Worm (Caenorhabditis elegans) whole organism, mixed stage, embryonic: ENCODE results near the gene mrp-1.

ENCODE experiments used
- bed-3 ChIP-seq: fragments of 200-800 bp; sonication (Bioruptor generic); optimal IDR thresholded peaks from 3 replicates; lab custom pipeline; 2018; ENCODE audit warnings: mild to moderate bottlenecking, missing genetic modification characterization, moderate library complexity, missing compliant biosample characterization
- blmp-1 ChIP-seq: fragments of 150-350 bp; optimal IDR thresholded peaks from 2 replicates; lab custom pipeline; 2014; ENCODE audit warnings: missing biosample characterization, missing genetic modification characterization
- ceh-39 ChIP-seq: fragments of 150-350 bp; optimal IDR thresholded peaks from 2 replicates; lab custom pipeline; 2014; ENCODE audit warnings: missing biosample characterization, missing genetic modification characterization
- ceh-43 ChIP-seq: fragments of 200-800 bp; sonication (Bioruptor generic); optimal IDR thresholded peaks from 2 replicates; lab custom pipeline; 2018; ENCODE audit warnings: mild to moderate bottlenecking, missing genetic modification characterization, moderate library complexity, missing compliant biosample characterization
- ceh-83 ChIP-seq: fragments of 200-800 bp; sonication (Bioruptor generic); optimal IDR thresholded peaks from 2 replicates; lab custom pipeline; 2018; ENCODE audit warnings: mild to moderate bottlenecking, missing genetic modification characterization, missing compliant biosample characterization
- ces-1 ChIP-seq: fragments of 150-350 bp; optimal IDR thresholded peaks from 2 replicates; lab custom pipeline; 2014; ENCODE audit warnings: missing biosample characterization, missing genetic modification reagents, missing genetic modification characterization
- drap-1 ChIP-seq: fragments of 200-800 bp; sonication (Bioruptor generic); optimal IDR thresholded peaks from 3 replicates; lab custom pipeline; 2018; ENCODE audit warnings: mild to moderate bottlenecking, missing genetic modification characterization, missing compliant biosample characterization
- elt-1 ChIP-seq: sonication (generic microtip); optimal IDR thresholded peaks from 2 replicates; lab custom pipeline; 2017; ENCODE audit warnings: missing genetic modification characterization, mild to moderate bottlenecking, missing compliant biosample characterization, antibody characterized with exemption, moderate library complexity, borderline replicate concordance; ENCODE audit not compliant: insufficient read depth
- elt-3 ChIP-seq: fragments of 150-350 bp; optimal IDR thresholded peaks from 2 replicates; lab custom pipeline; 2014; ENCODE audit warnings: missing biosample characterization, missing genetic modification characterization
- flh-1 ChIP-seq: fragments of 200-800 bp; sonication (Bioruptor generic); optimal IDR thresholded peaks from 2 replicates; lab custom pipeline; 2018; ENCODE audit warnings: mild to moderate bottlenecking, missing genetic modification characterization, moderate library complexity, missing compliant biosample characterization
- ham-2 ChIP-seq: fragments of 200-800 bp; sonication (Bioruptor generic); optimal IDR thresholded peaks from 2 replicates; lab custom pipeline; 2018; ENCODE audit warnings: mild to moderate bottlenecking, missing genetic modification characterization, missing compliant biosample characterization
- lin-13 ChIP-seq: fragments of 150-350 bp; optimal IDR thresholded peaks from 2 replicates; lab custom pipeline; 2014; ENCODE audit warnings: missing biosample characterization, missing genetic modification characterization
- lin-32 ChIP-seq: fragments of 200-800 bp; sonication (Bioruptor generic); optimal IDR thresholded peaks from 2 replicates; lab custom pipeline; 2018; ENCODE audit warnings: mild to moderate bottlenecking, missing genetic modification characterization, missing compliant biosample characterization
- lsy-2 ChIP-seq: fragments of 150-350 bp; optimal IDR thresholded peaks from 2 replicates; lab custom pipeline; 2014; ENCODE audit warnings: missing biosample characterization, missing genetic modification characterization
- mab-5 ChIP-seq: fragments of 150-350 bp; optimal IDR thresholded peaks from 2 replicates; lab custom pipeline; 2014; ENCODE audit warnings: missing biosample characterization, missing genetic modification characterization
- mep-1 ChIP-seq: fragments of 150-350 bp; optimal IDR thresholded peaks from 2 replicates; lab custom pipeline; 2017; ENCODE audit warnings: missing biosample characterization, missing genetic modification reagents, missing genetic modification characterization, inconsistent platforms
- mls-2 ChIP-seq: sonication (generic microtip); optimal IDR thresholded peaks from 2 replicates; lab custom pipeline; 2016; ENCODE audit warnings: mild to moderate bottlenecking, missing genetic modification characterization, moderate library complexity, missing compliant biosample characterization
- nhr-12 ChIP-seq: fragments of 150-350 bp; optimal IDR thresholded peaks from 2 replicates; lab custom pipeline; 2014; ENCODE audit warnings: missing biosample characterization, missing genetic modification characterization
- nhr-2 ChIP-seq: fragments of 150-350 bp; optimal IDR thresholded peaks from 2 replicates; lab custom pipeline; 2014; ENCODE audit warnings: missing biosample characterization, missing genetic modification characterization
- nhr-237 ChIP-seq: fragments of 150-350 bp; optimal IDR thresholded peaks from 2 replicates; lab custom pipeline; 2014; ENCODE audit warnings: missing biosample characterization, missing genetic modification characterization
- nhr-76 ChIP-seq: sonication (generic microtip); optimal IDR thresholded peaks from 2 replicates; lab custom pipeline; 2017; ENCODE audit warnings: missing biosample characterization, missing genetic modification characterization
- sem-2 ChIP-seq: fragments of 200-800 bp; sonication (Bioruptor generic); optimal IDR thresholded peaks from 2 replicates; lab custom pipeline; 2018; ENCODE audit warnings: mild to moderate bottlenecking, missing genetic modification characterization, missing compliant biosample characterization
- tbx-8 ChIP-seq: fragments of 200-800 bp; sonication (Bioruptor generic); optimal IDR thresholded peaks from 2 replicates; lab custom pipeline; 2018; ENCODE audit warnings: mild to moderate bottlenecking, missing genetic modification characterization, moderate library complexity, missing compliant biosample characterization
- unc-120 ChIP-seq: sonication (generic microtip); optimal IDR thresholded peaks from 2 replicates; lab custom pipeline; 2017; ENCODE audit warnings: missing genetic modification characterization, missing compliant biosample characterization; ENCODE audit not compliant: poor library complexity, severe bottlenecking
- zip-8 ChIP-seq: fragments of 150-350 bp; optimal IDR thresholded peaks from 2 replicates; lab custom pipeline; 2014; ENCODE audit warnings: missing biosample characterization, missing genetic modification characterization
- ztf-11 ChIP-seq: fragments of 150-350 bp; optimal IDR thresholded peaks from 2 replicates; lab custom pipeline; 2014; ENCODE audit warnings: missing biosample characterization, missing genetic modification characterization

The mrp-1 gene

DNA sequence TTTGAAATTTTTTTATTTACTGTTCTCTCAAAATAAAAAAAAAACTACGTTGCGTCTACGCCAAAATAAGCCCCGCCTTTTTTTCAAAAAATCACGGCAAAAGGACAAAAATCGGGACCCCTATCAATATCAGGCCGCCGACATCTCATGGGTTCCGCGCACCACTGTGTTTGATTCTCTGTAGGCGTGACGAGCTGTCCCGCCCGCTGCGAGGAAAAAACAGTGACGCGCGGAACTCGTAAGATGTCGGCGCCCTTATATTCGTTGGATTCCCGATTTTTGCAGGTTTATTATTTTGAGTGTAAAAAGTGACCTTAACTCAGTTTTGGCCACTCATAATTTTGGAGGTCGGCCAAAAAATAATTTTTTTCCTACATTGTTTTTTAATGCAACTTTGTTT is 16.3 kb downstream of the mrp-1 start:
- no peak for TF ChIP-seq ztf-11 (tag; lab: Kevin White, UChicago)
- TF ChIP-seq mab-5, result no peak
- TF ChIP-seq ceh-39 (tag; lab: Kevin White, UChicago), result no peak
- TF ChIP-seq nhr-2 (tag; lab: Kevin White, UChicago), result no peak
- TF ChIP-seq nhr-76 (tag; lab: Kevin White, UChicago), result no peak
- TF ChIP-seq lsy-2 (tag; lab: Kevin White, UChicago), result no peak
- no peak for TF ChIP-seq ceh-43 (GFP tag; lab: Kevin White, UChicago)
- TF ChIP-seq ham-2, result no peak
- TF ChIP-seq elt-1 (tag; lab: Kevin White, UChicago), result no peak
- TF ChIP-seq mls-2 (tag; lab: Kevin White, UChicago), result no peak
- TF ChIP-seq drap-1 (GFP tag; lab: Kevin White, UChicago), result no peak
- TF ChIP-seq nhr-237 (tag; lab: Kevin White, UChicago), result no peak
- TF ChIP-seq flh-1, result no peak

DNA sequence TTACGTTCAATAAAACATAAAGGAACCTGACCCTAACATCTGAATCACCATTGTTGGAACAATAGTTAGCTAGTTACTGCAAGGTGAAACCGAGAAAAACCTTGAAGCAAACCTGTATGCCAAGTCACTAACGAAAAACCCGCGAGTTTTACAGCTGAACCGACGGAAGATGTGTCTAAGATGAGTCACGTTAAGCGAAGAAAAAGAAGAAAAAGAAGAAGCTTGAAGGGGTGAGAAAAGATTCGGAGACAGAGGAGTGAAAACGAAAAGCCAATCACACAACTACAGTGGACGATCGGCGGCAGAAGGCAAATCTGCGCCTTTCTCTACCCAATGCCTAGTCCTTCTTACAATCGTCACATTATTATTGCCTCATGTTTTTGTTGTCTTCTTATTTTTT is 29.8 kb downstream of the mrp-1 start, which contains the start of gene nas-38:
TSS of gene nas-38 (plus strand) at position 301 of the 400 bp plus-strand sequence.
- no peak for TF ChIP-seq zip-8 (tag; lab: Kevin White, UChicago)
- no peak for TF ChIP-seq nhr-12 (tag; lab: Kevin White, UChicago)
- no peak for TF ChIP-seq lin-32

DNA sequence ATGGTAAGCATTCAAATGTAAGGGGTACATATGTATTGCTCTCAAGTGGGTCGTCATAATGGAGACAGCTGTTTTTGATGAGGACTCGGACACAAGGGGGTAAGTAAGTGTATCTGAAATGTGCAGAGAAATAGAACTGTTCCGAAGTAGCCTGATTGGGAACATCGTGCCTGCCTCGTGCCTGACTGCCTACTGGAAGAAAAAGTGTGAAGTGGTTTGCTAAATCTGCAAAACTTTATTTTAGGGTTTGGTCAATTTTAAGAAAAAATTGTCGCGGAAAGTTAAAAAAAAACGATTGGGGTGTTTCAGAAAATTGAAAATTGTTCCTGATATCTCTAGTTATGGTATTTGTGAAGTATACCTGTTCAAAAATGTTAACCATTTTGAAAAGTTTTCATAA is 30.5 kb downstream of the mrp-1 start, which contains the start of gene hlh-19:
TSS of gene hlh-19 (minus strand) at position 101 of the 400 bp plus-strand sequence.
- TF ChIP-seq nhr-76 (tag; lab: Kevin White, UChicago) (no peak), drap-1 (GFP tag; lab: Kevin White, UChicago) (no peak), bed-3 (GFP tag; lab: Kevin White, UChicago) (no peak), nhr-237 (tag; lab: Kevin White, UChicago) (no peak)

DNA sequence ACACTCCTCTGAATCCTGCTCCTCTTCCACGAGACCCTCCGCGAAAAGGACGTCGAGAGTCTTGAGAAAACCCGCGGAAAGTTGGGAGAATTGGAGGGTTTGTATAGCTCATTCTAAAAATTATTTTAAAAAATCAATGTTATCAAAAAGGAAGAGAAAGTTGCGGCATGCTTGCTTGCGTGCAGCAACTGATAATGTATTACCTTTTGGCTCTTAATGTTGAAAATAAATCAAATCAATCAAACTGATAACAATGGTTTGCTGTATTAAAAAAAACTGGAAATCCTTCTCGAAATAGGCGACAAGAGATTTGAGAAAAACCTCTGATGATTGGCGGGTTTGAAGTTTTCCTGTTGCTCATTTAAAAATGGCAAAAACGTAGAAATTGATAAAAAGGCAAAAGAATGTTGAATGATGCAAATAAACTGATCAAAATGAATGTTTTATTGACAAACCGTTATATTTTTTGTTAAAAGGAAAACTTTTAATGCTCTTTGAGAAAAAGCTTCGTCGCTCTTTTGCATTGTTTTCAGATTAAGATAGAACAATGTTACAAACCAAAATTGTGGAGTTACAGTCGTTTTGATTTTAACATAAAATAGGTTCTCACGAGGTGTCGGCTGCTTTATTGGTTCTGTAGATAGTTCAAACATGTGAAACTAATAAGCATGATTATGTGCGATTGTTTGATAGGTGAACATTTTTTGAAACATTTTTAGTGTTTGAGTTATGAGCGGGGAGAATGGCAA is 32.5 kb downstream of the mrp-1 start:
- TF ChIP-seq mep-1 (tag; lab: Kevin White, UChicago), result no peak
- TF ChIP-seq flh-1, result no peak
- no peak for TF ChIP-seq blmp-1
- TF ChIP-seq ces-1 (GFP tag; lab: Kevin White, UChicago), result no peak
- TF ChIP-seq nhr-76 (tag; lab: Kevin White, UChicago), result no peak
- TF ChIP-seq nhr-237 (tag; lab: Kevin White, UChicago), result no peak
- TF ChIP-seq sem-2 (GFP tag; lab: Kevin White, UChicago), result no peak
- TF ChIP-seq elt-3 (tag; lab: Kevin White, UChicago), result no peak
- TF ChIP-seq ceh-43 (GFP tag; lab: Kevin White, UChicago), result no peak

DNA sequence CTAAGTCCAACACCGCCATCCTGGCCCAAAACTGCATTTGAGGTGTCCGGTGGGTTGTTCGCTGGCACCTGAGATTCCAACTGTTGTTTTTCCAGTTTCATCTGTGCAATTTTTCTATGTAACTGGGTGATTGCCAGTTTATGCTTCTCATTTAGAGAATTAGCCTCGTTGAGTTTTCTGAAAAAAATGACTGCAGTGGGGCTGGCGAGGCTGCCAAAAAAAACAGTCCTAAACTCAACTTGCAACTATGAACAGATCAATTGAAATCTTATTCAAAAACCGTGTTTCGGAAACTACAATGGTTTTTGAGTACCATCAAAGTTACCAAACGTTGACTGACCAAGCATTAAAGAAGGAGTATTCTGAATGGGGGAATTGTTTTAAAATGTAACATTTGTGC is 33.8 kb downstream of the mrp-1 start, which contains the start of gene F57C12.6:
TSS of gene F57C12.6 (minus strand) at position 101 of the 400 bp plus-strand sequence.
- TF ChIP-seq sem-2 (GFP tag; lab: Kevin White, UChicago), result no peak
- TF ChIP-seq tbx-8 (GFP tag; lab: Kevin White, UChicago), result no peak
- no peak for TF ChIP-seq ceh-83 (GFP tag; lab: Kevin White, UChicago)
- no peak for TF ChIP-seq blmp-1
- no peak for TF ChIP-seq lin-13 (tag; lab: Kevin White, UChicago)
- TF ChIP-seq zip-8 (tag; lab: Kevin White, UChicago), result no peak

DNA sequence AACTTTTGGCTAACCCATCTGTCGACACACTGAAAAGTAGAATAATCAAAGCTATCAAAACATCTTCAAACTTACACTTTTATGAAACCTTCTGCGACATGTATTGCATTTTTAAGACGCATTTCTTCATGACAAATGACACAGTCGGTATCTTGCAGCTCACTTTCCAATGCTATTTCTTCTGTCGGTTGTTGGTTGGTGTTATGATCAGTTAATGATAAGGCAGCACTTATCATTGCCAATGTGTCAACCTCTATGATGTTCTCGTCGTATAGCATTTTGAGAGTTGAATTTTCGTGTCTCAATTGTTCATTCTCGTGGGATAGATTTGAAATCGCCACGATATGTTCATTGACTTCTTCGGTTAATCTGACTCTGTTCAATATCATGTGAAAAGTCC is 34.3 kb downstream of the mrp-1 start:
- TF ChIP-seq mls-2 (tag; lab: Kevin White, UChicago), result no peak
- TF ChIP-seq elt-3 (tag; lab: Kevin White, UChicago), result no peak
- no peak for TF ChIP-seq zip-8 (tag; lab: Kevin White, UChicago)
- TF ChIP-seq ztf-11 (tag; lab: Kevin White, UChicago), result no peak
- no peak for TF ChIP-seq unc-120 (tag; lab: Kevin White, UChicago)
